Worm (Caenorhabditis elegans): Measurements from ENCODE around the gene col-44.

ce11 chrX:13569854-13570253 is 21.4 kb upstream of the col-44 start, which contains the start of gene R01E6.7:
- no peak for TF ChIP-seq ztf-23 (GFP tag; IDR thresholded peaks at IDR 0.05)
- no peak for TF ChIP-seq klf-2 (GFP tag; conservative IDR thresholded peaks at IDR 0.05)
- TF ChIP-seq flt-1 (GFP tag; IDR thresholded peaks at IDR 0.05) = no peak
- TF ChIP-seq T22C8.4 (GFP tag; IDR thresholded peaks at IDR 0.05) = no peak
- TF ChIP-seq tab-1 (GFP tag; IDR thresholded peaks at IDR 0.05) = no peak

Data from whole organism, midembryonic.